Fruit fly (Drosophila melanogaster) S2 (cell line): ENCODE data around the gene CG43082.

ENCODE experiments used
- CG8478 ChIP-seq: fragments of >200 bp; optimal IDR thresholded peaks from 2 replicates; lab custom pipeline; 2018
- CTCF ChIP-seq, 2 experiments: fragments of >200 bp; optimal IDR thresholded peaks; 2 replicates each; lab custom pipeline; 2018

- TF ChIP-seq CG8478 (lab: Kevin White, UChicago), result no peak
- no peak for TF ChIP-seq CTCF (optimal IDR thresholded peaks at IDR 0.05; lab: Kevin White, UChicago)
Measured at dm6 chr3L:15695195-15695594, 33.5 kb downstream of the CG43082 start.
